Worm (Caenorhabditis elegans): Measurements from ENCODE around the gene F28F5.4.

The F28F5.4 gene

DNA sequence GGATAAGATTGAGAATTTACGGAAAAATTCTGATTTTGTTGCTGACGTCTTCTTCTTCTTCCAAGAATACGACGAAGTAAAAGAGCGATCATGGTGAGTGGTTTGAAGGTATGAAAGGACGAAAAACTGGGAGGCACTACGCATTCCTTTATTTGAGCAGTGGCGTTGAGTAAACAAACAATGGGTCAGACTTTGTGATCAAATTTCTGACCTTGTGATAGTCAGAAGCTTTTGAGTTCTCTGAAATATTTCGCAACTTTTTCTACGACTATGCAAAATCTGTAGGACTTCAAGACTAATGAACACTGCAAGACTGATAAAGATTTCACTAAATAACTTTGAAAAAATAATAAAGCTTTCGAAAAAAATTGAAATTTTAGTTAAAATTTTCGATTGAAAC is at the start of gene F28F5.4:
Gene F28F5.4, minus strand, starts transcription at position 104 of the 400 bp plus-strand sequence.
- TF ChIP-seq F49E8.2 (tag; optimal IDR thresholded peaks at IDR 0.05; ENCODE audit: insufficient read depth) (no peak), F39B2.1 (GFP tag; IDR thresholded peaks at IDR 0.05) (no peak), cebp-1 (GFP tag; IDR thresholded peaks at IDR 0.05) (0 out of 2 replicates have a peak, but pooled peaks have one; percentile 20), cebp-1 (tag; optimal IDR thresholded peaks at IDR 0.05) (peak; percentile 85)

DNA sequence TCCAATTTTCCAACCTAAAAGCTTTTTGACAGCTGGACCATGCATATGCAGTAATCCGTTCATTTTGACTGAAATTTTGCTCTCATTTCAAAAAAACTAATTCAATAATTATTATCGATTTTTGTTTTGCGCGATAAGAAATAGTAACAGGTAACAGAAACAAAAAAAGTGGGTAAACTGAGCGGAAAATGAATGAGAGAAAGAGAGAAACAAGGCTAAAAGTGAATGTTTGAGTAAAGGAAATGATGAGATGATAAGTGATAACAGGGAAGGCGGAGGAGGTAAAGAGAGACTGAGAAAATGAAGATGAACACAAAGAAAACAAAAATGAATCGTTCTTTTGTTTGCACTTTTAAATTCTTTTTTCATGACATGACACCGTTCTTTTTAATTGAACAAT is 47.1 kb upstream of the F28F5.4 start, which contains the start of gene sma-3:
Gene sma-3, minus strand, starts transcription at position 68 of the 400 bp plus-strand sequence.
- TF ChIP-seq nhr-80 (tag; optimal IDR thresholded peaks at IDR 0.05) (peak; percentile 72), madf-3 (GFP tag; IDR thresholded peaks at IDR 0.05) (no peak), D2030.7 (GFP tag; IDR thresholded peaks at IDR 0.05) (no peak), dpff-1 (tag; optimal IDR thresholded peaks at IDR 0.05) (no peak), hsf-1 (GFP tag; IDR thresholded peaks at IDR 0.05) (no peak), K11D2.4 (GFP tag; IDR thresholded peaks at IDR 0.05) (no peak), rpc-1 (optimal IDR thresholded peaks at IDR 0.05) (no peak), rpc-1 (tag; optimal IDR thresholded peaks at IDR 0.05) (no peak)

DNA sequence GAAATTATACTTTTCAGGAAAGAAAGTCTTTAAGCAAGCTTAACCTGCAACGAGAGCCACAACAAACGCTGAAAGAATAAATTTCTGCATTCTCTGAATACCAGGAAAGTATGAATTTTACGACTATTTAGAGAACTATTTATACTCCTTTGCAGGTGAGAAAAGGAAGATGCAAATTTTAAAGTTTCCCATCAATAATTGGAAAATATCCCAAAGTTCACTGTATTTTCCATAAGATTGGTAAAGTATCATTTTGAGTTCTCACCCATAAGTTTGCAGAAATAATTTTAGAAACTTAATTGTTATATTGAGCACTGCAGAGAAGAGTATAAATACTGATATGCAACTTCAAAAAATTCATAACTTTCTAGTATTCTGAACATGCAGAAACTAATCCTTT is 42.6 kb upstream of the F28F5.4 start, which contains the start of gene clec-158:
Gene clec-158, minus strand, starts transcription at position 101 of the 400 bp plus-strand sequence.
- TF ChIP-seq snpc-3.4 (tag; optimal IDR thresholded peaks at IDR 0.05) (no peak), lin-54 (GFP tag; optimal IDR thresholded peaks at IDR 0.05) (no peak), bed-1 (GFP tag; IDR thresholded peaks at IDR 0.05) (no peak), akir-1 (GFP tag; optimal IDR thresholded peaks at IDR 0.05) (no peak), dox-1 (GFP tag; IDR thresholded peaks at IDR 0.05) (no peak), repo-1 (tag; optimal IDR thresholded peaks at IDR 0.05) (no peak), C17E4.6 (GFP tag; IDR thresholded peaks at IDR 0.05) (no peak), ets-4 (GFP tag; optimal IDR thresholded peaks at IDR 0.05) (no peak), F33H1.4 (GFP tag; IDR thresholded peaks at IDR 0.05) (no peak), Y95B8A.8 (GFP tag; IDR thresholded peaks at IDR 0.05) (no peak), somi-1 (GFP tag; optimal IDR thresholded peaks at IDR 0.05) (no peak), dpl-1 (GFP tag; optimal IDR thresholded peaks at IDR 0.05) (no peak), B0019.2 (GFP tag; conservative IDR thresholded peaks at IDR 0.05) (no peak)

DNA sequence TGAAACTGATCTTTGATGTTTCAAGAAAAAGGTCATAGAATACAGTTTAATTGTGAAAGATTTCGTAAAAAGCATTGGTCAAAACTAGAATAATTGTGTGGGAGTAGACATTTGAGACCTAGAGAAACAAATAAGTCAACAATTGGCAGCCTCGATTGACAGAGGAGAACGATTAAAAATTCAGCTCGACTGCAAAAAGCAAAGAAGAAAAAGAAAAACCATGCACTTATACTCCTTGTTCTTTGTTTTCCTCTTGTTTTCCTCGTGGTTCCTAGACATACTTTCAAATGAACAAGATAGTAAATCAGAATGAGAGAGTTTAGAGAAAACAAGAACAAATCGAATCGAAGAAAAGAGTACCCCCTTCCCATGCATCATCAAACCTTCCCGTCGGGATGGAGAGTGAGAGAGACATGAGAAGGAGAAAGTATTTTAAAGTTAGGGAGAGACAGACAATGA is 40.6 kb upstream of the F28F5.4 start:
- peak; percentile 25 for TF ChIP-seq lin-40 (tag; optimal IDR thresholded peaks at IDR 0.05)
- peak; percentile 94 for TF ChIP-seq nhr-80 (tag; optimal IDR thresholded peaks at IDR 0.05)
- TF ChIP-seq cebp-1 (GFP tag; IDR thresholded peaks at IDR 0.05): peak; percentile 53; the same call in 1 of the 2 replicates
- TF ChIP-seq cebp-1 (tag; optimal IDR thresholded peaks at IDR 0.05): peak; percentile 80
- peak; percentile 86 for TF ChIP-seq pha-4 (tag; optimal IDR thresholded peaks at IDR 0.05)
- TF ChIP-seq C17E4.6 (GFP tag; IDR thresholded peaks at IDR 0.05): no peak
- TF ChIP-seq F39B2.1 (GFP tag; IDR thresholded peaks at IDR 0.05): no peak
- peak; percentile 21 for TF ChIP-seq atf-7 (tag; optimal IDR thresholded peaks at IDR 0.05)
- TF ChIP-seq snpc-3.4 (tag; optimal IDR thresholded peaks at IDR 0.05): no peak
- TF ChIP-seq attf-5 (GFP tag; optimal IDR thresholded peaks at IDR 0.05): peak; percentile 64
- no peak for TF ChIP-seq nhr-90 (tag; optimal IDR thresholded peaks at IDR 0.05)
- peak; percentile 14; the same call in 1 of the 2 replicates for TF ChIP-seq hmg-1.2 (GFP tag; IDR thresholded peaks at IDR 0.05)

DNA sequence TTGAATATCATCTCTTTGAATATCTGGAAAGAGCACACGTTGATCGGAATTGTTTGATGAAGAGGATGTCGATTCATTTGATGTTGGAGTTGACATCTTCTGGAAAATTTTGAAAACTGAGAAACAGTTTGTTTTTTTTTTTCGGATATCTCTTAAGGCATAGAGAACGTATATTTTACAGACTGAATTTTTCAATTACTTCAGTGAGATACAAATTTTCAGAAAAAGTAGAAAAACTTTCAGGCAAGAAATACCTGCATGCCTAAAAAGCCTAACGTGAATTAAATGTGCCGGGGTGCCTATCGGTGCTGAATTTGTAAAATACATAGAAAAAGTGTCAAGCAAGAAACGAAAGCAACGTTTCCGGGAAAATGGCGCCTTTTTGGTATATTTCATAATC is 39.9 kb upstream of the F28F5.4 start, which contains the start of gene zak-1:
Gene zak-1, minus strand, starts transcription at position 101 of the 400 bp plus-strand sequence.
- no peak for TF ChIP-seq C06A6.2 (GFP tag; conservative IDR thresholded peaks at IDR 0.05)
- no peak for TF ChIP-seq dpff-1 (tag; optimal IDR thresholded peaks at IDR 0.05)

Data from whole organism, young adult.